Worm (Caenorhabditis elegans): ENCODE data around the gene lron-14.

ce11 chrIV:9537500-9537899 is 28.9 kb downstream of the lron-14 start:
- TF ChIP-seq flt-1 (GFP tag; IDR thresholded peaks at IDR 0.05): no peak
- TF ChIP-seq ama-1 (optimal IDR thresholded peaks at IDR 0.05): no peak
- no peak for TF ChIP-seq scrt-1 (GFP tag; IDR thresholded peaks at IDR 0.05)
- TF ChIP-seq hnd-1 (tag; optimal IDR thresholded peaks at IDR 0.05): no peak
- TF ChIP-seq sea-1 (GFP tag; conservative IDR thresholded peaks at IDR 0.05): no peak
- no peak for TF ChIP-seq ceh-13 (GFP tag; optimal IDR thresholded peaks at IDR 0.05)
- no peak for TF ChIP-seq hmbx-1 (tag; optimal IDR thresholded peaks at IDR 0.05)
- no peak for TF ChIP-seq B0310.2 (tag; optimal IDR thresholded peaks at IDR 0.05)
- TF ChIP-seq ceh-36 (tag; optimal IDR thresholded peaks at IDR 0.05): no peak
- TF ChIP-seq pes-1 (GFP tag; IDR thresholded peaks at IDR 0.05): no peak
- no peak for TF ChIP-seq ets-7 (tag; optimal IDR thresholded peaks at IDR 0.05)
- TF ChIP-seq tbx-37 (GFP tag; conservative IDR thresholded peaks at IDR 0.05): no peak
- no peak for TF ChIP-seq aly-1 (tag; optimal IDR thresholded peaks at IDR 0.05)

All from whole organism, early embryonic.